Fruit fly (Drosophila melanogaster) whole organism: Measurements from ENCODE around the gene CG32161.

ENCODE experiments used
- CG8478 ChIP-seq: fragments of >200 bp; optimal IDR thresholded peaks from 2 replicates; lab custom pipeline; 2018; ENCODE audit warnings: inconsistent platforms
- Dll ChIP-seq: fragments of >200 bp; optimal IDR thresholded peaks from 2 replicates; lab custom pipeline; 2017
- EcR ChIP-seq, 2 experiments: fragments of >200 bp; optimal IDR thresholded peaks; 2 replicates each; lab custom pipeline; 2017; ENCODE audit warnings: missing biosample characterization in 2 of 2, missing genetic modification characterization in 2 of 2, missing genetic modification reagents in 2 of 2
- pan ChIP-seq: fragments of >200 bp; optimal IDR thresholded peaks from 2 replicates; lab custom pipeline; 2017
- psq ChIP-seq: fragments of >200 bp; optimal IDR thresholded peaks from 2 replicates; lab custom pipeline; 2017
- usp ChIP-seq: fragments of >200 bp; optimal IDR thresholded peaks from 2 replicates; lab custom pipeline; 2017; ENCODE audit warnings: missing biosample characterization, missing genetic modification characterization, mixed read lengths

Gene CG32161

DNA sequence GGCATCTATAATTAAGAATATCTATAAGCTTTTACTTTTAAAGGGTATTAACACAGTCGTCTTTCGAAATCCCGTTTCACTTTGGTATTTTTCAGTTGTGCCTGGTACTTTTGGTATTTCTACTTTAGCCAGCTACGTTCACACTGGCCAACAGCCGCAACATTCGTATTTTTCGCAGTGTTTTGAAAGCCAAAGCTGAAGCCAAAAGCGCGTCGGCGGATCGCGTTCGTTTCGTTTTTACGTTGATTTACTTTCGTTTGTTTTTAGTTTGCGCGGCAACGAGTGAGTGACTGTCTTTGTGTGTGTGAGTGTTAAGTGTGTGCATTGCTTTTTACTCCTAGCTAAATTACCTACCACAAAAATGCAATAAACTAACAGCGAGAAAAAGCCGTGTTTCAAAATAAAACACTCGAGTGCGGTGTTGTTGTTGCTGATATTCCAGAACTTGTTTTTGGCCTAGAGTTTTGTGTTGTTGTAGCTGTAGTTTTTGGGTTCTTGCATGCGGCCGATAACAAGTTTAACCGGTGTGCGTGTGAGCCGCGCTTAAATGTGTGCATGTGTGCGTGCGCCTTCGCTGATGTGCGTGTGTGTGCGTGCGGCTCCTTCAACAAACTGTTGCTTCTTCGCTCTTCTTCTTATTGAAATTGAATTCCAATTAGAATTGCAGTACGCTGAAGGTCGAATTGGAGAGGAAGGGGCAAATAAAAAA lies 19.2 kb downstream of the CG32161 start, which contains the start of gene Lmpt:
Lmpt (plus strand) TSS at position 173 of the 709 bp plus-strand sequence.
- no peak for TF ChIP-seq EcR (GFP tag; optimal IDR thresholded peaks at IDR 0.05; lab: Kevin White, UChicago)
- TF ChIP-seq CG8478 (lab: Kevin White, UChicago), result no peak
- TF ChIP-seq pan (lab: Kevin White, UChicago), result no peak
- TF ChIP-seq usp, result no peak
- TF ChIP-seq Dll (lab: Kevin White, UChicago), result no peak
- TF ChIP-seq psq (lab: Kevin White, UChicago), result no peak

DNA sequence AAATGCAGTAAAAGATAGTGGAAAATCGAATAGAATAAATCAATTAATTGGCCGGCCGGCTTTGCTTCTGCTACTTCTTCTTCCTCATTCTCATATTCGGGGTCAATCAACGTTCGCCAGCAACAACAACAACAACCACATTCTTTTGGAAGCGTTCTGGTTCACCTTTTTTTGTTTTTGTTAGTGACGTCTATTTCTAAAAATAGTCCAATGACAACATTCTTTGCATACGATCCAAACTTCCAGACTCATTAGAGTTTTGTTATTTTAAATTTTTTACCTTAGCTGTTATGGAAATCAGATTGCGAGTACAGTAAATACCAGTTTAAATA lies 19.8 kb downstream of the CG32161 start:
- no peak for TF ChIP-seq Dll (lab: Kevin White, UChicago)
- TF ChIP-seq CG8478 (lab: Kevin White, UChicago), result no peak
- no peak for TF ChIP-seq EcR (GFP tag; optimal IDR thresholded peaks at IDR 0.05; lab: Kevin White, UChicago)
- TF ChIP-seq psq (lab: Kevin White, UChicago), result no peak
- no peak for TF ChIP-seq pan (lab: Kevin White, UChicago)
- TF ChIP-seq usp, result no peak

DNA sequence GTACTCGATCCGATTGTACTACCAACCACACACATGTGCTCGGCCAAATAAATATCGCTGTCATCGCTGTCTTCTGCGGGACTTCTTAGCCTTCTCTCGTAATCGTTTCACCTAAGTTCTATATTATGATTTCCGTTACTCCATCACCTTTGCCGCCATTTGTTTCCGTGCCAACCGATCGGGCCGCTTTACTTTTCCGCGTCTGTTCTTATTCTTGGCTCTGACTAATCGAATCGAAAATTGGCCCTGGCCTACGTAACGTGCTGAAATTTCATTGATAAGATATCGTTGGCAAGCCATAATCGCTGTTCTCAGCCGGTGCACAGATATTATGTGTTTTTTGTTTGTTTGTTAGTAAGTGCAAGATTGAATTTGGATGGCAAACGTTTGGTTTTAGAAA lies 21.2 kb downstream of the CG32161 start:
- no peak for TF ChIP-seq pan (lab: Kevin White, UChicago)
- TF ChIP-seq Dll (lab: Kevin White, UChicago), result no peak
- no peak for TF ChIP-seq CG8478 (lab: Kevin White, UChicago)
- TF ChIP-seq psq (lab: Kevin White, UChicago), result no peak
- TF ChIP-seq usp, result no peak
- no peak for TF ChIP-seq EcR (GFP tag; optimal IDR thresholded peaks at IDR 0.05; lab: Kevin White, UChicago)

DNA sequence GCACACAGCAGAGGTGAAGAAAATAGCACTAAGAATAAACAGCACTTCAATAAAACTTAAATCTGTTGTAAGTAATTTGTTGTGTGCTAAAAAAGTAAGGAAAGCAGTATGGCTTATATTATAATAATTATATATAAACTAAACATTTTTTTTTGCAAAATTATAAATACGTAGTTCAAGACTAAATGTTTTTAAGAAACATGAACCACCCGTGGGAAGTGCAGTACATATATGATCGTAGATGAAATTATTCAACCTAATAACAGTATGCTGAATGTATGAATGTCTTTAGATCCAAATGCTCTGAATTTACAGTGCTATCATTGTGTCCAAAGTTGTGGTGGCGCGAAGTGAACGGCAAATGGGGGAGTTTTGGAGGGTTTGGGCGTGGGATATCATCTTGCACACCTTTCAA lies 24.7 kb downstream of the CG32161 start:
- TF ChIP-seq CG8478 (lab: Kevin White, UChicago) (no peak), Dll (lab: Kevin White, UChicago) (no peak), EcR (GFP tag; optimal IDR thresholded peaks at IDR 0.05; lab: Kevin White, UChicago) (no peak), psq (lab: Kevin White, UChicago) (no peak), pan (lab: Kevin White, UChicago) (no peak), usp (no peak)

DNA sequence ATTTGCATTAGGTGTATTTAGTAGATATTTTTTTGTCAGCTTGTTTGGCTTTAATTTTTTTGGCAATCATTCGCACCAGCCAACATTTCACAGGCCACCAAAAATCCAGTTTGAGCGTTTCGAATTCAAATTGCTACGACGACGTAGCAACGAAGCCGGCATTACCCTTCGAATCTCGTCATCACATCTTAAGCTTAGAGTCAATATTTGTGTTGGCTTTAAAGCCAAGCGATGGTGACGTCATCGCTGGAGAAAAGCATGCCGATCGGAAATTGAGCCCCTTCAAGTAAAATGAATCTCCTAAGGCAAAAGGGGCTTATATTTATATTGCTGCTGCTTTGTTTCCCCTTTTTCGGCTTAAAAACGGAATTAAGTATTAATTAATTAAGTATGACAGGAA lies 25.6 kb downstream of the CG32161 start:
- TF ChIP-seq EcR (GFP tag; optimal IDR thresholded peaks at IDR 0.05; lab: Kevin White, UChicago) (no peak), Dll (lab: Kevin White, UChicago) (no peak), psq (lab: Kevin White, UChicago) (no peak), usp (no peak), pan (lab: Kevin White, UChicago) (no peak), CG8478 (lab: Kevin White, UChicago) (no peak)

DNA sequence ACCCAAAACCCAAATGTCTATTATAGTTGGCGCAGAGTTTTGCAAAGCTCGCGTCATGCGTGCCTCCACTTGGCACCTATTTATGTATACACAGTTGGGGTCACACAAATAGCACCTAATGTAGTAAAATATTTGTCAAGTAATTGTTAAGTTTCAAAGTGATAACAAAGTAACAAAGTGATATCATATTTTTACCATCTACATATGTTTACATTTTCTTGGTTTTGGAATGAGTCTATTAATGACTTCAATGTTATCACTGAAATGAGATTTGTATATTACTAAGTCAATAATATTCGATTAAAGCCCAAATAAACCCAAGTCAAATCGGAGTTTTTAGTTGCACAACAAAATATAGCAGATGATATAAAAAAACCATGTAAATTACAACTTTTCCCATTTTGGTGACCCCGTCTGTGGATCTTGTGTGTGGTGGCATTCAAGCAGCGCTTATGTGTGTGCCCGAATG lies 26.5 kb downstream of the CG32161 start:
- TF ChIP-seq CG8478 (lab: Kevin White, UChicago) (no peak), pan (lab: Kevin White, UChicago) (no peak), EcR (GFP tag; optimal IDR thresholded peaks at IDR 0.05; lab: Kevin White, UChicago) (no peak), usp (no peak), psq (lab: Kevin White, UChicago) (no peak), Dll (lab: Kevin White, UChicago) (no peak)

DNA sequence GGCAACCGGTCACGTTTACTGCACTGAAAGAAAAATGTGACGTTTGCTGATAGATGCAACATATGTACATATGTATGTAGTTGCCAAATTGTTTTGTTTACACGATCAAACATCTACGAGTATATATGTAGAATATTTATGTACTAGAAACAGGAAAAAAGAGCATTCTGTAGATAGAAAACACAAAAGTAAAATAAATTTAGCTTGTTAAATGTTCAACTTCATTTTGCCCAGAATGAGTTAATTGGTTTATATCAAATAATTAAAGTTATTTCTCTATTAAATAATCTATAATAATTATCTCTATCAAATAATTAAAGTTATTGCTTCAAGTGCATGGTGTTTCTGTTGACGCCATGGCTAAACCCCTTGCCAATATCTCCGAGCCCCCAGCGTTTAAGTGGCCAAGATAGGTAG lies 27.1 kb downstream of the CG32161 start:
- TF ChIP-seq psq (lab: Kevin White, UChicago) (no peak), pan (lab: Kevin White, UChicago) (no peak), usp (no peak), EcR (GFP tag; optimal IDR thresholded peaks at IDR 0.05; lab: Kevin White, UChicago) (no peak), CG8478 (lab: Kevin White, UChicago) (no peak), Dll (lab: Kevin White, UChicago) (no peak)

DNA sequence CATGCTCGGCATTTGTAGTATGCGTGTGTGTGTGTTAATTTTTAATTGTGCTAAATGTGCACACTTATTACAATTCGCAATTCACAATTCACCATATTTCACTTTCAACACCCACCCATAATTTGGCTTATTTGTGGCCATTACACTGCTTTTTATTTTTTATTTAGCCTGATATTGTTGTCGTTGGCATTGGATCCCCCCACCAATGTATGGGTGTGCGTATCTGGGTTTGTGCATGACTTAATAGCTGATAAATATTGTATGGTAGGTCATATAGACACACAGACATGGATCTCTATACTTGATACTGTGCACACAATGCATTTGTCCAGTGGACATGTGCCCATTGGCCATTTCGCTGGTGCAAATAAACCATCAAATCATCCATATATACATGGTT lies 27.7 kb downstream of the CG32161 start:
- TF ChIP-seq pan (lab: Kevin White, UChicago), result no peak

DNA sequence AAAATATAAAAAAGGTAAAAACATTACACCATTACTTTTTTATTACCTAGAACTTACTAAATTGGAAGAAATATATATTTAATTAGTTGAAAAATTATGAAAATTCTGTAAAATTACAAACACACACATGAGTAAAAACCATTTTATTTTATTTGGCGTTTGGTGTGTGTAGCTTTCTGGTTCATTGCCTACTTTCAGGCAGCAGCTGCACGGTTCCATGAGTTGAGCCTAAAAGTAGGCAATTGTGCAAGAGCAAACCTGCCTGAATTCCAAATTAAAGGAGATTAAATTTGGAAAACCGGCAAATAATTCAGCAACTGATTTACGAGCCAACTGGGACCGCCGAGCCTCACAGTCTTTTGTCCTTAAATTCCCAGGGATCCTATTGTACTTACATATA lies 29.5 kb downstream of the CG32161 start:
- no peak for TF ChIP-seq CG8478 (lab: Kevin White, UChicago)
- no peak for TF ChIP-seq psq (lab: Kevin White, UChicago)
- TF ChIP-seq EcR (GFP tag; optimal IDR thresholded peaks at IDR 0.05; lab: Kevin White, UChicago), result no peak
- no peak for TF ChIP-seq Dll (lab: Kevin White, UChicago)
- TF ChIP-seq pan (lab: Kevin White, UChicago), result no peak
- no peak for TF ChIP-seq usp

DNA sequence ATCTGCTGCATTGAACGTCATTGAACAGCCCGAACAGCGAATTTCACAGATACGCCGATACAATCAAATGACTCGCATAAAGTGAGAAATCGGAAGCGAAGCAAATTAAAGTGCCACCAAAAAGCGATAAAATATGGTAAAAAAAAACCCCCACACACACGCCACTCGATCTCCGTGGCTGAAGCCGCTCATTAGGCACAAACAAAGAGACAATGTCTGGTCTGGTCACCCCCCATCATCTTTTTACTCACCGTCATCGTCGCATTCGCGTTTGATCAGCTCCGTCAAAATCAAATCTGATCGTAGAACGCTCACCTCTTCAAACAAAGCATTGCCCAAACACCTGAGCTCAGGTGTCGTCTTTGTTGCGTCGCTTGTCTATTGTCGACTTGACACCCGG lies 29.9 kb downstream of the CG32161 start:
- TF ChIP-seq EcR (GFP tag; optimal IDR thresholded peaks at IDR 0.05; lab: Kevin White, UChicago), result no peak
- TF ChIP-seq CG8478 (lab: Kevin White, UChicago), result no peak
- TF ChIP-seq pan (lab: Kevin White, UChicago), result no peak

DNA sequence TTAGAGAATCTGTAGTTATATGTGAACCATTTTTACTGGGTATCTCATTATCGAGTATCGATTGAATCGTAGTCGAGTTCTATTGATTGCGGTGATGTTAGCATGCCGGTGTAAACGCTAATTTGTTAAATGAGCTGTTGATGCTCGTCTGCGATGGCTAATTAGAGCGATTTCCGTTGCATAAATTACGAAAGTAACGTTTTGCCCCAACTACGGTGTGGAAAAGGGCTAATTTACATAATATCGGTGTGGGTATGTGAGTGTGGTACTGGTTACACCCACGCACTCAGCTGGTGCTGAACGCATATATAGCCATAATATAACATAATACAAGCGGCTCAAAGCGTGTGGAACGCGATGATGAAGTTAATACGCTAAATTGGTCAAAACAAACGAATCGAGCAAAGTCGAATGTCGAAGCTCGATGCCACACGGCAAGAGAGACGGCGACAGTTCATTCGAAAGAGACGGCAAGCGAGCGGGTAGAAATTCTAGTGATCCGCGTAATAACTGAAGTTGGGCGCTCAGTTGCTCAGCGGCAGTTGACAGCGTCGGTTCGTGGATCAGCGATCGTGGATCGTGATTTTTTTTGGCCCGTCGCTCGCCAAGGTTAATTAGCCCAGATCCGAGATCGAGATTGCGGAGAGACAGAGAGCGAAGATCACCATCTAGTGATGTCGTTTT lies 30.9 kb downstream of the CG32161 start, which contains the start of gene CG32170:
CG32170 (plus strand) TSS at position 525 of the 684 bp plus-strand sequence.
- no peak for TF ChIP-seq Dll (lab: Kevin White, UChicago)
- TF ChIP-seq psq (lab: Kevin White, UChicago), result no peak
- TF ChIP-seq EcR (GFP tag; optimal IDR thresholded peaks at IDR 0.05; lab: Kevin White, UChicago), result no peak
- TF ChIP-seq CG8478 (lab: Kevin White, UChicago), result no peak
